Worm (Caenorhabditis elegans): ENCODE data around the gene C04C3.9.

C04C3.9 gene

DNA sequence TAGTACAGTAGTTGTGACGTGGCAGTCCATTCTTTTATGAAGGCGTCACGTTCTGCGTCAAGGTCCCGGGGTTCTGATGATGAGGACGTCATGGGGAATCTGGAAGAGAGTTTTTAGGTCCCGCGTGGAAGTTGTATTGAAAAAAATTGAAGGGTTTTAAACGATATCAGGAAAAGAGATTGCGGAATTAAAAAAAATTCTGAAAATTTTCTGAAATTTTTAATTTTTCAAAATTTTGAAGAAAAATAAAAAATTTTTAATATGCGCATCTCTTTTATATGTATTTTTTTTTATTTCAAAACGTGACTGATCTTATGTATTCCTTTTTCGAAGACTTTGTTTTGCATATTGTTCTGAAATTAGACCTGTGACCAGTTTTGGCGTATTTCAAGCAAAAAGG is 5.8 kb downstream of the C04C3.9 start, which contains the start of gene C04C3.6:
Gene C04C3.6 (minus strand): TSS at position 101 of the 400 bp plus-strand sequence.
- TF ChIP-seq zip-8 (tag; optimal IDR thresholded peaks at IDR 0.05): no peak
- TF ChIP-seq bed-3 (GFP tag; optimal IDR thresholded peaks at IDR 0.05): no peak
- TF ChIP-seq unc-62 (GFP tag; optimal IDR thresholded peaks at IDR 0.05): no peak
- no peak for TF ChIP-seq tbx-8 (GFP tag; optimal IDR thresholded peaks at IDR 0.05)
- no peak for TF ChIP-seq nhr-76 (tag; optimal IDR thresholded peaks at IDR 0.05)
- TF ChIP-seq flh-1 (GFP tag; optimal IDR thresholded peaks at IDR 0.05): no peak
- no peak for TF ChIP-seq nhr-12 (tag; optimal IDR thresholded peaks at IDR 0.05)
- no peak for TF ChIP-seq nhr-237 (tag; optimal IDR thresholded peaks at IDR 0.05)
- TF ChIP-seq lsy-2 (tag; optimal IDR thresholded peaks at IDR 0.05): no peak
- no peak for TF ChIP-seq ceh-39 (tag; optimal IDR thresholded peaks at IDR 0.05)
- TF ChIP-seq ham-2 (GFP tag; optimal IDR thresholded peaks at IDR 0.05): no peak
- no peak for TF ChIP-seq nhr-2 (tag; optimal IDR thresholded peaks at IDR 0.05)
- no peak for TF ChIP-seq sptf-1 (tag; optimal IDR thresholded peaks at IDR 0.05)
- no peak for TF ChIP-seq M03D4.4 (tag; optimal IDR thresholded peaks at IDR 0.05)
- no peak for TF ChIP-seq elt-3 (tag; optimal IDR thresholded peaks at IDR 0.05)
- TF ChIP-seq snpc-4 (tag; optimal IDR thresholded peaks at IDR 0.05): no peak
- no peak for TF ChIP-seq pha-4 (tag; optimal IDR thresholded peaks at IDR 0.05)
- TF ChIP-seq ceh-43 (GFP tag; optimal IDR thresholded peaks at IDR 0.05): no peak
- TF ChIP-seq elt-1 (tag; optimal IDR thresholded peaks at IDR 0.05; ENCODE audit: borderline replicate concordance, insufficient read depth): no peak
- TF ChIP-seq lin-32 (GFP tag; optimal IDR thresholded peaks at IDR 0.05): no peak

DNA sequence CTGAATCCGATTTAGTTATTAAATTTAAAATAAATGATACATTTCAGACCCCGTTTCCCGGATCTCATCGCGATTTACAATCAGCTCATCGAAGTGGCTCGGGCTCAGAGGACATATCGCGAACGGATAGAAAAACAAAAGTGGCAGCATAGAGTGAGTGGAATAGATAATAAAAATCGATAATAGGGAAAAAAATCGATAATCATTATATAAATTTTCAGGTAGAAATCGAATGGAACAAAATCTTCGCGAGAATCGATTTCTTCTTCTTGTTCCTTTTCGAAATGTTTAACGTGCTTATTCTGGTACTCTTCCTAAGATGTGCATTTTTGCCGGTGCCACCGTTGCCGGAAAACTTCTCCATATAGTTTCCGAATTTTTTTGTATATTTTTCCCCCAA is 9.6 kb downstream of the C04C3.9 start:
- TF ChIP-seq blmp-1 (tag; optimal IDR thresholded peaks at IDR 0.05) (no peak), mls-2 (tag; optimal IDR thresholded peaks at IDR 0.05) (no peak), pha-4 (tag; optimal IDR thresholded peaks at IDR 0.05) (no peak), ces-1 (GFP tag; optimal IDR thresholded peaks at IDR 0.05) (no peak), drap-1 (GFP tag; optimal IDR thresholded peaks at IDR 0.05) (no peak), mab-5 (tag; optimal IDR thresholded peaks at IDR 0.05) (no peak), cnd-1 (tag; optimal IDR thresholded peaks at IDR 0.05) (no peak), ham-2 (GFP tag; optimal IDR thresholded peaks at IDR 0.05) (no peak), unc-120 (tag; optimal IDR thresholded peaks at IDR 0.05; ENCODE audit: poor library complexity, severe bottlenecking) (no peak), tbx-8 (GFP tag; optimal IDR thresholded peaks at IDR 0.05) (no peak), lsy-2 (tag; optimal IDR thresholded peaks at IDR 0.05) (no peak)

DNA sequence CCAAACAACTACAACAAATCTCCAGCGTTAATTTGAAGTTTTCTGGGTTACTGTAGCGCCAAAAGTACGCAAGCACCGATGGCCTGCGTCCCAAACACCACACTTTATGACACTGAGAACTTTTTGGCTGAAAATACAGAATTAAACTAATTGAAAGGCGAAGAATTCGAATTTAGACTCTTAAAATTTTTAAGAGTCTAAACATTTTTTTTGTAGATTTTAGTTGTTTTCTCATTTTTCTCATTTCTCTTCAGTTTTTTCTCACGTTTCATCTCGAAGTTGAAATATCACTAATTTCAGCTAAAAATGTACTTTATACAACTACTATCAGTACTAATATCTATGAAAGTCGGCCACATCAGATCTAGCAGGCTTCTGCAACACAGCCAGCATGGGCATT is 13.0 kb downstream of the C04C3.9 start, which contains the start of gene lgc-9:
Gene lgc-9 (plus strand): TSS at position 301 of the 400 bp plus-strand sequence.
- no peak for TF ChIP-seq lin-13 (tag; optimal IDR thresholded peaks at IDR 0.05)
- TF ChIP-seq mab-5 (tag; optimal IDR thresholded peaks at IDR 0.05): no peak
- no peak for TF ChIP-seq ces-1 (GFP tag; optimal IDR thresholded peaks at IDR 0.05)
- TF ChIP-seq sem-2 (GFP tag; optimal IDR thresholded peaks at IDR 0.05): no peak

DNA sequence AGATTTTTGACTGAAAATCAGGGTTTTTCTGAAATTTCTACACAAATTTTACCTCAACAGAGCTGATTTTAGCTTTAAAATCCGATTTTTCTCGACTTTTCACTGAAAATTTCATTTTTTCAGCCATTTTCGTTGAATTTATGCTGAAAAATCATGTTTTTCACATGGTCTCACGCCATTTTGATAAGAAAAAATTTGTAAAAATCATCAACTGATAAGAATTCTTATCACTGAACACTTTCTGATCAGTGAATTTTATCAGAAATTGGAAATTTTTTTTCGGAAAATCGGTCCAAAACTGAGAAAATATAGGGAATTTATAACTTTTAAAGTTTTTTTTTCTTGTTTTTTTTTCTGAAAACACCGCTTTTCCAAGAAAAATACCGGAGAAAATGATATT is 27.4 kb downstream of the C04C3.9 start:
- TF ChIP-seq nhr-237 (tag; optimal IDR thresholded peaks at IDR 0.05) (no peak), bed-3 (GFP tag; optimal IDR thresholded peaks at IDR 0.05) (no peak), M03D4.4 (tag; optimal IDR thresholded peaks at IDR 0.05) (no peak), ceh-43 (GFP tag; optimal IDR thresholded peaks at IDR 0.05) (no peak), elt-1 (tag; optimal IDR thresholded peaks at IDR 0.05; ENCODE audit: borderline replicate concordance, insufficient read depth) (no peak), mab-5 (tag; optimal IDR thresholded peaks at IDR 0.05) (no peak), ces-1 (GFP tag; optimal IDR thresholded peaks at IDR 0.05) (no peak), nhr-12 (tag; optimal IDR thresholded peaks at IDR 0.05) (no peak), ztf-11 (tag; optimal IDR thresholded peaks at IDR 0.05) (no peak), snpc-4 (tag; optimal IDR thresholded peaks at IDR 0.05) (no peak)

DNA sequence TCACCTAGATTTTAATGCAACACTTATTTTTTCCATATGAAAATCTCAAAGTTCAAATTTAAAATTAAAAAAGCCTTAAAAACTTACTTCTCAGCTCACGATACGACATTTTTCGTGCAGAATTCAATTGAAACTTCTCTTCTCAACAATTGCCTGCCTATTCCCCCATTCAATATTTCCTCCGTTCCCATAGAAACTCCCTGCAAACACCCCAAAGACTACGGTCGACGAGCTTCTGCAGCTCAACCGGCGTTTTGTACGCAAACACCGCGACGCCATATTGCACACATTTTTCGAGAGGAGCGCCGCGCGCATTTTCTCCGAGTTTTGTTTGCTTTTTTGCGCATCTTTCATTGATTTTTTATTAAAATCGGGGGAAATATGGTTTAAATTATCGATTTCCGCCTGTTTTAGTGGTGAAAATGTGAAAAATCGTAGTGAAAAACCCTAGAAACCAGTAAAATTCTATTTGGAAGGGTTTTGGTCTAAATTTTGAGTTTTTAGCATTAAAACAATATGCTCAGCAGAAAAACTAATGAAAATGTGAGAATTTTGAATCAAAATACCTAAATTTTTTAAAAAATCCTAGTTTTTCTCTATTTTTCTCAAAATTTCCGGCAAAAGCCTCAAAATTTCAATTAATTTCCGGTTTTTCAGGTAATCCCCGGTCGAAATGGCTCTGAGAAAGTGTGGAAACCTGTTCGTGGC is 29.2 kb downstream of the C04C3.9 start, which contains the start of the genes dyf-3 and pdhb-1:
Gene dyf-3 (minus strand): TSS at position 217 of the 708 bp plus-strand sequence.
Gene pdhb-1 (plus strand): TSS at position 658 of the 708 bp plus-strand sequence.
- TF ChIP-seq sptf-1 (tag; optimal IDR thresholded peaks at IDR 0.05): peak; percentile 49
- TF ChIP-seq drap-1 (GFP tag; optimal IDR thresholded peaks at IDR 0.05): peak; percentile 36
- no peak for TF ChIP-seq tbx-8 (GFP tag; optimal IDR thresholded peaks at IDR 0.05)
- no peak for TF ChIP-seq nhr-2 (tag; optimal IDR thresholded peaks at IDR 0.05)
- peak; percentile 21 for TF ChIP-seq lin-13 (tag; optimal IDR thresholded peaks at IDR 0.05)
- TF ChIP-seq M03D4.4 (tag; optimal IDR thresholded peaks at IDR 0.05): peak; percentile 35
- peak; percentile 33 for TF ChIP-seq ham-2 (GFP tag; optimal IDR thresholded peaks at IDR 0.05)
- TF ChIP-seq flh-1 (GFP tag; optimal IDR thresholded peaks at IDR 0.05): no peak
- peak; percentile 93 for TF ChIP-seq lsy-2 (tag; optimal IDR thresholded peaks at IDR 0.05)
- TF ChIP-seq mep-1 (tag; optimal IDR thresholded peaks at IDR 0.05): peak; percentile 41
